Worm (Caenorhabditis elegans) whole organism, L3 larva: ENCODE results near the gene eri-3.

Source experiments
- R02D3.7 ChIP-seq: fragments of 150-350 bp; optimal IDR thresholded peaks from 2 replicates; lab custom pipeline; 2014; ENCODE audit warnings: missing biosample characterization, missing genetic modification characterization
- ama-1 ChIP-seq: fragments of 150-350 bp; optimal IDR thresholded peaks from 2 replicates; lab custom pipeline; 2018
- ceh-28 ChIP-seq: fragments of 150-350 bp; optimal IDR thresholded peaks from 2 replicates; lab custom pipeline; 2014; ENCODE audit warnings: missing biosample characterization, missing genetic modification reagents, missing genetic modification characterization
- ceh-82 ChIP-seq: fragments of 150-350 bp; optimal IDR thresholded peaks from 2 replicates; lab custom pipeline; 2014; ENCODE audit warnings: missing biosample characterization, missing genetic modification characterization
- egl-27 ChIP-seq: sonication (generic microtip); optimal IDR thresholded peaks from 4 replicates; lab custom pipeline; 2017; ENCODE audit warnings: missing biosample characterization, missing genetic modification reagents, missing genetic modification characterization
- elt-1 ChIP-seq: fragments of 150-350 bp; optimal IDR thresholded peaks from 2 replicates; lab custom pipeline; 2014; ENCODE audit warnings: missing biosample characterization, missing genetic modification characterization
- elt-2 ChIP-seq: sonication (generic microtip); optimal IDR thresholded peaks from 2 replicates; lab custom pipeline; 2016; ENCODE audit warnings: missing genetic modification reagents, mild to moderate bottlenecking, missing genetic modification characterization, missing compliant biosample characterization
- elt-3 ChIP-seq, 3 experiments: fragments of 150-350 bp in 1 of 3; sonication (generic microtip) in 2 of 3; optimal IDR thresholded peaks; 2 replicates in 2 of 3; 4 replicates in 1 of 3; lab custom pipeline; 2014 to 2017; ENCODE audit warnings: missing biosample characterization in 3 of 3, missing genetic modification characterization in 3 of 3
- fkh-2 ChIP-seq: fragments of 150-350 bp; optimal IDR thresholded peaks from 2 replicates; lab custom pipeline; 2014; ENCODE audit warnings: missing biosample characterization, missing genetic modification reagents, missing genetic modification characterization
- fos-1 ChIP-seq: fragments of 150-350 bp; optimal IDR thresholded peaks from 2 replicates; lab custom pipeline; 2014; ENCODE audit warnings: missing biosample characterization, missing genetic modification characterization
- hmg-11 ChIP-seq: sonication (generic microtip); optimal IDR thresholded peaks from 2 replicates; lab custom pipeline; 2016; ENCODE audit warnings: missing genetic modification characterization, missing compliant biosample characterization
- jun-1 ChIP-seq: fragments of 150-350 bp; optimal IDR thresholded peaks from 2 replicates; lab custom pipeline; 2014; ENCODE audit warnings: missing biosample characterization, missing genetic modification reagents, missing genetic modification characterization
- lin-15B ChIP-seq: fragments of 150-350 bp; optimal IDR thresholded peaks from 2 replicates; lab custom pipeline; 2014; ENCODE audit warnings: missing biosample characterization, missing genetic modification characterization
- lsy-12 ChIP-seq: sonication (generic microtip); optimal IDR thresholded peaks from 2 replicates; lab custom pipeline; 2016; ENCODE audit warnings: mild to moderate bottlenecking, missing genetic modification characterization, missing compliant biosample characterization
- nhr-11 ChIP-seq: fragments of 150-350 bp; optimal IDR thresholded peaks from 2 replicates; lab custom pipeline; 2014; ENCODE audit warnings: missing biosample characterization, missing genetic modification characterization
- nhr-12 ChIP-seq: fragments of 150-350 bp; optimal IDR thresholded peaks from 2 replicates; lab custom pipeline; 2014; ENCODE audit warnings: missing biosample characterization, missing genetic modification characterization
- nhr-23 ChIP-seq: fragments of 150-350 bp; optimal IDR thresholded peaks from 2 replicates; lab custom pipeline; 2014; ENCODE audit warnings: missing biosample characterization, missing genetic modification reagents, missing genetic modification characterization
- nhr-25 ChIP-seq: sonication (generic microtip); optimal IDR thresholded peaks from 2 replicates; lab custom pipeline; 2017; ENCODE audit warnings: missing biosample characterization, missing genetic modification characterization
- nhr-28 ChIP-seq: fragments of 150-350 bp; optimal IDR thresholded peaks from 2 replicates; lab custom pipeline; 2014; ENCODE audit warnings: missing biosample characterization, missing genetic modification characterization
- nhr-43 ChIP-seq: sonication (generic microtip); optimal IDR thresholded peaks from 2 replicates; lab custom pipeline; 2016; ENCODE audit warnings: mild to moderate bottlenecking, missing genetic modification characterization, missing compliant biosample characterization; ENCODE audit not compliant: poor library complexity, severe bottlenecking
- nhr-67 ChIP-seq: fragments of 150-350 bp; optimal IDR thresholded peaks from 2 replicates; lab custom pipeline; 2014; ENCODE audit warnings: missing biosample characterization, missing genetic modification characterization
- nhr-76 ChIP-seq: fragments of 150-350 bp; sonication (generic microtip); optimal IDR thresholded peaks from 5 replicates; lab custom pipeline; 2014; ENCODE audit warnings: missing biosample characterization, missing genetic modification characterization
- pqm-1 ChIP-seq: fragments of 150-350 bp; optimal IDR thresholded peaks from 2 replicates; lab custom pipeline; 2017; ENCODE audit warnings: missing biosample characterization, missing genetic modification characterization, inconsistent platforms
- sea-2 ChIP-seq: fragments of 150-350 bp; sonication (generic microtip); optimal IDR thresholded peaks from 4 replicates; lab custom pipeline; 2014; ENCODE audit warnings: missing biosample characterization, missing genetic modification reagents, missing genetic modification characterization
- snpc-4 ChIP-seq: fragments of 150-350 bp; optimal IDR thresholded peaks from 2 replicates; lab custom pipeline; 2014; ENCODE audit warnings: missing biosample characterization, missing genetic modification characterization
- tbx-2 ChIP-seq: sonication (generic microtip); optimal IDR thresholded peaks from 2 replicates; lab custom pipeline; 2016; ENCODE audit warnings: mild to moderate bottlenecking, missing genetic modification characterization, missing compliant biosample characterization
- unc-62 ChIP-seq: fragments of 150-350 bp; sonication (generic microtip); optimal IDR thresholded peaks from 4 replicates; lab custom pipeline; 2014; ENCODE audit warnings: missing biosample characterization, missing genetic modification reagents, missing genetic modification characterization
- zag-1 ChIP-seq: fragments of 150-350 bp; optimal IDR thresholded peaks from 2 replicates; lab custom pipeline; 2014; ENCODE audit warnings: missing biosample characterization, missing genetic modification characterization
- ztf-4 ChIP-seq: fragments of 150-350 bp; optimal IDR thresholded peaks from 2 replicates; lab custom pipeline; 2014; ENCODE audit warnings: missing biosample characterization, missing genetic modification characterization

The eri-3 gene

DNA sequence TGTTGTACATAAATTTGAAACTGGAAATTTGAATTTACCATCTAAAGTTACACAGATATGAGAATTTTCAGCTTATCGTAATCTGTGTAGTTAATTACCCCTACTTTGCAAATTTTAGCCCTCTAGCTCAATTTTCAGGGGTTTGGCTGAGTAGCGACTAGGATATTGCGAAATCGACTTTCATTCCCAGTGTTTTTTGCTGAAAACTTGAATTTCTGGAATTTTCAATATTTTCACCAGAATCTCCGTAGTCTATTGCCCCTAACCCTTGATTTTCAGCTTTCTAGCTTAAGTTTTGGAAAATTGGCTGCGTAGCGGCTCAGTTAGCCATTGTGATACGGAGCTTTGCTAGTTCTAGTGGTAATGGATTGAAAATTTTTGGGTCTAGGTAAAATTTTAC, 33.8 kb downstream of the eri-3 start:
- TF ChIP-seq nhr-28 (no peak), lin-15B (no peak), lsy-12 (tag; lab: Kevin White, UChicago) (no peak), ceh-28 (tag; lab: Kevin White, UChicago) (no peak), ama-1 (lab: Kevin White, UChicago) (no peak), ceh-82 (tag; lab: Kevin White, UChicago) (no peak), nhr-25 (no peak)

DNA sequence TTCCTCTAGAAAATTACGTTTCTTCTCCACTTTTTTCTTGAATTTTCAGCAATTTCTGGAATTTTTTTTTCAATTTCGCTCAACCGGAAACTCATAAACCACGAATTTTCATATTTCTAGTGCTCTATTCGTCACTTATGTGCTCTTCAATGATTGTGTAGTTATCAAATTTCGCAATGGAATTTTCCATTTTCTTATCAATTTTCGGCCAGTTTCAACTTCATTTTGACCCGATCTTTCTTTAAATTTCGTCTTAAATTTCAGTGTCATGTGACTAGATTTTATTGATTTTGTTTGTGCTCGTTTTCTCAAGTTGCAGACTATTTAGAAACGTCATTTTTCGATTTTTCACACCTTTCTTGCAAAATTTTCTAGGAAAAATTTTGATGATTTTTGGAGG, 36.4 kb downstream of the eri-3 start:
- no peak for TF ChIP-seq elt-3 (tag; optimal IDR thresholded peaks at IDR 0.05; lab: Kevin White, UChicago)
- no peak for TF ChIP-seq ceh-28 (tag; lab: Kevin White, UChicago)
- TF ChIP-seq tbx-2 (tag; lab: Kevin White, UChicago): no peak
- TF ChIP-seq ama-1 (lab: Kevin White, UChicago): no peak
- peak; percentile 46 for TF ChIP-seq pqm-1 (tag; lab: Kevin White, UChicago)
- TF ChIP-seq elt-2 (tag; lab: Kevin White, UChicago): peak; percentile 92
- peak; percentile 48 for TF ChIP-seq jun-1 (tag; lab: Kevin White, UChicago)

ce11 chrII:1163275-1163674, 39.9 kb downstream of the eri-3 start, which contains the start of gene T23F4.2:
Gene T23F4.2, plus strand, starts transcription at chrII:1163575.
- TF ChIP-seq nhr-12 (tag; lab: Kevin White, UChicago) (no peak), hmg-11 (no peak), sea-2 (GFP tag; lab: Kevin White, UChicago) (no peak)

DNA sequence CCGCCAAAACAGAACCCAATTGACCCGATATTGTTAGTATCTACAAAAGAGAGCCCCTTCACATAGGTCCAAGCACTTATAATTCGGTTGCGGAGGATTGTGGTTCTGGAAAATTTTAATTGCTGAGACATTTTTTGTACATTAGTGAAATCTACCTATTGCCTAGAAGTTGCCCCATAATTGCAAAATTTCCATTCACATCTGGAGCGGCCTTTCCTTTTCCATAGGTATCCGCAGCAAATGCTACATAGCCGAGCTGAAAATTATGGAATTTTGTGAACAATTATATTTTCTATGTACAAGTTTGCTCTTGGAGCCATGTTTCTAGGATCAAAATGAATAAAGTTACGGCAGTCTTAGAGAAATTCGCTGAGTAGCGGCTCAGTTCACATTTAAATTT, 47.5 kb downstream of the eri-3 start:
- TF ChIP-seq jun-1 (tag; lab: Kevin White, UChicago): no peak
- no peak for TF ChIP-seq fos-1 (tag; lab: Kevin White, UChicago)
- TF ChIP-seq egl-27 (tag; lab: Kevin White, UChicago): no peak
- no peak for TF ChIP-seq elt-2 (tag; lab: Kevin White, UChicago)
- TF ChIP-seq R02D3.7 (tag; lab: Kevin White, UChicago): no peak
- no peak for TF ChIP-seq snpc-4 (tag; lab: Kevin White, UChicago)
- no peak for TF ChIP-seq tbx-2 (tag; lab: Kevin White, UChicago)
- no peak for TF ChIP-seq fkh-2 (tag; lab: Kevin White, UChicago)
- TF ChIP-seq elt-3 (tag; optimal IDR thresholded peaks at IDR 0.05; lab: Kevin White, UChicago): no peak
- TF ChIP-seq nhr-11 (tag; lab: Kevin White, UChicago): no peak
- TF ChIP-seq nhr-23 (tag; lab: Kevin White, UChicago): no peak
- no peak for TF ChIP-seq ceh-28 (tag; lab: Kevin White, UChicago)
- no peak for TF ChIP-seq elt-1 (tag; lab: Kevin White, UChicago)
- no peak for TF ChIP-seq nhr-43 (tag; lab: Kevin White, UChicago)
- TF ChIP-seq nhr-67: no peak
- TF ChIP-seq ztf-4: no peak
- no peak for TF ChIP-seq nhr-76 (tag; lab: Kevin White, UChicago)
- no peak for TF ChIP-seq zag-1
- TF ChIP-seq, all 47 proteins: peak for 0

DNA sequence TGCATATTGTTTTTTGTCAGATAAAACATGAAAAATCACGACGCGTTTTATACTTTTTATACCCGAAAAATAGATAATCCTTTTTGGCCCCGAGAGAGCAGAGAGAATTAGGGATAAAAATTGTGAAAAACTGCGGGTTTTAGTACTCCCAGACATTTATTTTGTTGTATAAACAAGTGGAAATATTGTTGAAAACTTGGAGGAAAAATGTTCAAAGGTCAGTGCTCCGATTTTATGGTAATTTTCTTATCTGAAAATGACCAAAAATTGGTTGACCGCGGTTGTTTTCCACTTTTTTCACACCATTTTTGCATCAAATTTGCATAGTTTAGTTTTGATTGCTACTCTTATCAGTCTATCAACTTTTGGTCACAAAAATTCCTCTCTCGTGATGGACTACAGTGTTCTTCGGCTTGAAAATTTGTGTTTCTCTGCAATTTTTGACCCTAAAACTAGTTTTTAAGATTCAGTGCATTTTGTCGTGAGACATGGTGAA, 48.8 kb downstream of the eri-3 start, which contains the start of gene dlhd-1:
Gene dlhd-1 (minus strand): TSS at position 51 of the 496 bp plus-strand sequence.
- TF ChIP-seq unc-62 (GFP tag; lab: Kevin White, UChicago) (no peak), elt-2 (tag; lab: Kevin White, UChicago) (peak; percentile 65)
